Fruit fly (Drosophila melanogaster): Measurements from ENCODE around the gene Nha1.
A peak's percentile ranks its signal among the peaks of the same experiment; 100 is the strongest.

Gene Nha1

dm6 chr2L:6907761-6908160 lies 37.6 kb upstream of the Nha1 start, which contains the start of the genes Polr1F and Rat1 (continued):
- TF ChIP-seq CG6854 (GFP tag; optimal IDR thresholded peaks at IDR 0.05) (no peak), Dek (tag; optimal IDR thresholded peaks at IDR 0.05) (no peak), CG17385 (GFP tag; optimal IDR thresholded peaks at IDR 0.05) (no peak), luna (GFP tag; optimal IDR thresholded peaks at IDR 0.05) (no peak), CG18011 (GFP tag; optimal IDR thresholded peaks at IDR 0.05) (peak; percentile 17), CG18476 (GFP tag; optimal IDR thresholded peaks at IDR 0.05) (peak; percentile 43), CG15696 (tag; optimal IDR thresholded peaks at IDR 0.05) (peak; percentile 23), Hsf (GFP tag; optimal IDR thresholded peaks at IDR 0.05) (peak; percentile 19), CG12659 (GFP tag; optimal IDR thresholded peaks at IDR 0.05) (peak; percentile 45), CG1832 (GFP tag; optimal IDR thresholded peaks at IDR 0.05) (no peak), BtbVII (GFP tag; optimal IDR thresholded peaks at IDR 0.05) (no peak), Doc2 (GFP tag; IDR thresholded peaks at IDR 0.05) (no peak), Max (GFP tag; optimal IDR thresholded peaks at IDR 0.05) (peak; percentile 86), Bdp1 (GFP tag; optimal IDR thresholded peaks at IDR 0.05) (peak; percentile 5), kay (GFP tag; optimal IDR thresholded peaks at IDR 0.05) (peak; percentile 29), NFAT (GFP tag; IDR thresholded peaks at IDR 0.05) (0 out of 2 replicates have a peak, but pooled peaks have one; percentile 11), CoRest (tag; optimal IDR thresholded peaks at IDR 0.05) (peak; percentile 32), Hr51 (GFP tag; optimal IDR thresholded peaks at IDR 0.05) (peak in 1 of 2 experiments; percentile 16), CG7556 (GFP tag; optimal IDR thresholded peaks at IDR 0.05) (peak; percentile 17), CG34422 (GFP tag; IDR thresholded peaks at IDR 0.05) (no peak), CG8290 (GFP tag; optimal IDR thresholded peaks at IDR 0.05) (no peak), CG8290 (tag; optimal IDR thresholded peaks at IDR 0.05) (peak in 1 of 2 experiments; percentile 3), GATAe (GFP tag; conservative IDR thresholded peaks at IDR 0.05) (no peak), CG12391 (tag; optimal IDR thresholded peaks at IDR 0.05) (peak; percentile 79), Six4 (GFP tag; optimal IDR thresholded peaks at IDR 0.05) (no peak), ems (GFP tag; optimal IDR thresholded peaks at IDR 0.05) (no peak), ci (GFP tag; IDR thresholded peaks at IDR 0.05) (no peak), Dad (GFP tag; optimal IDR thresholded peaks at IDR 0.05) (peak; percentile 2), zfh2 (GFP tag; optimal IDR thresholded peaks at IDR 0.05) (peak; percentile 35), CG16863 (GFP tag; optimal IDR thresholded peaks at IDR 0.05) (peak; percentile 43), Antp (GFP tag; optimal IDR thresholded peaks at IDR 0.05) (peak; percentile 27), CG11504 (tag; optimal IDR thresholded peaks at IDR 0.05) (no peak), Dll (GFP tag; IDR thresholded peaks at IDR 0.05; ENCODE audit: partially characterized antibody) (peak; percentile 39; the same call in 1 of the 4 replicates), CG3847 (GFP tag; IDR thresholded peaks at IDR 0.05) (peak; percentile 18; the same call in 1 of the 2 replicates), CG10979 (tag; optimal IDR thresholded peaks at IDR 0.05) (peak; percentile 21), tup (GFP tag; optimal IDR thresholded peaks at IDR 0.05) (no peak), Bteb2 (GFP tag; optimal IDR thresholded peaks at IDR 0.05) (no peak), CG2889 (GFP tag; IDR thresholded peaks at IDR 0.05) (no peak), cato (GFP tag; optimal IDR thresholded peaks at IDR 0.05; ENCODE audit: borderline replicate concordance) (no peak), Mad (GFP tag; optimal IDR thresholded peaks at IDR 0.05) (peak; percentile 33), Xrp1 (GFP tag; IDR thresholded peaks at IDR 0.05) (peak; percentile 39; the same call in 1 of the 2 replicates), tin (GFP tag; optimal IDR thresholded peaks at IDR 0.05) (peak; percentile 15), CG17912 (GFP tag; optimal IDR thresholded peaks at IDR 0.05) (no peak), Fer3 (tag; optimal IDR thresholded peaks at IDR 0.05) (peak; percentile 14), Fer2 (tag; optimal IDR thresholded peaks at IDR 0.05) (no peak), CG7987 (GFP tag; optimal IDR thresholded peaks at IDR 0.05) (no peak), lola (GFP tag; optimal IDR thresholded peaks at IDR 0.05) (no peak), CG9609 (GFP tag; optimal IDR thresholded peaks at IDR 0.05) (no peak), CG15514 (GFP tag; optimal IDR thresholded peaks at IDR 0.05) (peak; percentile 69), gsb-n (tag; optimal IDR thresholded peaks at IDR 0.05) (no peak), CG8924 (tag; optimal IDR thresholded peaks at IDR 0.05) (peak; percentile 39)
